Fruit fly (Drosophila melanogaster) whole organism, embryonic: ENCODE measurements around the gene Rnmt.

Experiments used
- Antp ChIP-seq: fragments of 200-800 bp; sonication (Bioruptor generic); optimal IDR thresholded peaks from 3 replicates; lab custom pipeline; 2016; ENCODE audit warnings: missing biosample characterization, missing genetic modification characterization
- B-H2 ChIP-seq: fragments of 200-800 bp; sonication (Bioruptor generic); optimal IDR thresholded peaks from 2 replicates; lab custom pipeline; 2018; ENCODE audit warnings: missing biosample characterization, mild to moderate bottlenecking, missing genetic modification characterization
- BtbVII ChIP-seq: fragments of 200-800 bp; sonication (Bioruptor generic); optimal IDR thresholded peaks from 3 replicates; lab custom pipeline; 2017; ENCODE audit warnings: missing biosample characterization, mild to moderate bottlenecking, missing genetic modification characterization
- CG10431 ChIP-seq: fragments of 200-800 bp; sonication (Bioruptor generic); optimal IDR thresholded peaks from 3 replicates; lab custom pipeline; 2018; ENCODE audit warnings: missing biosample characterization, mild to moderate bottlenecking, missing genetic modification characterization
- CG10462 ChIP-seq: fragments of 200-800 bp; sonication (Bioruptor generic); optimal IDR thresholded peaks from 2 replicates; lab custom pipeline; 2016; ENCODE audit warnings: missing biosample characterization, missing genetic modification characterization
- CG11398 ChIP-seq: fragments of 200-800 bp; sonication (Bioruptor generic); optimal IDR thresholded peaks from 2 replicates; lab custom pipeline; 2016; ENCODE audit warnings: missing biosample characterization, missing genetic modification characterization
- CG12299 ChIP-seq: fragments of 200-800 bp; sonication (Bioruptor generic); optimal IDR thresholded peaks from 2 replicates; lab custom pipeline; 2018; ENCODE audit warnings: missing biosample characterization, mild to moderate bottlenecking, missing genetic modification characterization
- CG12769 ChIP-seq: fragments of 200-800 bp; sonication (Bioruptor generic); optimal IDR thresholded peaks from 2 replicates; lab custom pipeline; 2019; ENCODE audit warnings: missing biosample characterization, mild to moderate bottlenecking, missing genetic modification characterization, moderate library complexity
- CG14441 ChIP-seq: fragments of 200-800 bp; sonication (Bioruptor generic); IDR thresholded peaks from 2 replicates; pipeline ENCODE4 v1.3.6; 2022; ENCODE audit warnings: missing biosample characterization, missing genetic modification characterization
- CG1647 ChIP-seq: fragments of 200-800 bp; sonication (Bioruptor generic); optimal IDR thresholded peaks from 3 replicates; lab custom pipeline; 2016; ENCODE audit warnings: missing biosample characterization, missing genetic modification characterization
- CG17568 ChIP-seq: fragments of 200-800 bp; sonication (Bioruptor generic); optimal IDR thresholded peaks from 2 replicates; lab custom pipeline; 2018; ENCODE audit warnings: missing biosample characterization, mild to moderate bottlenecking, missing genetic modification characterization, moderate library complexity
- CG17612 ChIP-seq: fragments of 200-800 bp; sonication (Bioruptor generic); IDR thresholded peaks from 2 replicates; pipeline ENCODE4 v1.3.6; 2022; ENCODE audit warnings: missing biosample characterization, missing genetic modification characterization
- CG18476 ChIP-seq: fragments of 200-800 bp; sonication (Bioruptor generic); optimal IDR thresholded peaks from 2 replicates; lab custom pipeline; 2016; ENCODE audit warnings: missing biosample characterization, mild to moderate bottlenecking, missing genetic modification characterization
- CG2889 ChIP-seq: fragments of 200-800 bp; sonication (Bioruptor generic); IDR thresholded peaks from 3 replicates; pipeline ENCODE4 v1.3.6; 2022; ENCODE audit warnings: missing biosample characterization, missing genetic modification characterization
- CG32767 ChIP-seq: fragments of 200-800 bp; sonication (Bioruptor generic); IDR thresholded peaks from 2 replicates; pipeline ENCODE4 v1.3.6; 2022; ENCODE audit warnings: missing biosample characterization, missing genetic modification characterization
- CG34224 ChIP-seq: fragments of 200-800 bp; sonication (Bioruptor generic); IDR thresholded peaks from 3 replicates; pipeline ENCODE4 v1.3.6; 2022; ENCODE audit warnings: missing biosample characterization, missing genetic modification characterization; ENCODE audit not compliant: partially characterized antibody
- CG34376 ChIP-seq: fragments of 200-800 bp; sonication (Bioruptor generic); optimal IDR thresholded peaks from 2 replicates; lab custom pipeline; 2018; ENCODE audit warnings: missing biosample characterization, mild to moderate bottlenecking, missing genetic modification characterization
- CG34422 ChIP-seq: fragments of 200-800 bp; sonication (Bioruptor generic); IDR thresholded peaks from 3 replicates; pipeline ENCODE4 v1.3.6; 2022; ENCODE audit warnings: missing biosample characterization, missing genetic modification characterization
- CG6854 ChIP-seq: fragments of 200-800 bp; sonication (Bioruptor generic); optimal IDR thresholded peaks from 3 replicates; lab custom pipeline; 2017; ENCODE audit warnings: missing biosample characterization, mild to moderate bottlenecking, missing genetic modification characterization
- CG7987 ChIP-seq: fragments of 200-800 bp; sonication (Bioruptor generic); optimal IDR thresholded peaks from 2 replicates; lab custom pipeline; 2018; ENCODE audit warnings: missing biosample characterization, mild to moderate bottlenecking, missing genetic modification characterization, moderate library complexity
- CG8089 ChIP-seq: fragments of 200-800 bp; sonication (Bioruptor generic); optimal IDR thresholded peaks from 3 replicates; lab custom pipeline; 2016; ENCODE audit warnings: missing biosample characterization, missing genetic modification characterization
- CG9215 ChIP-seq: fragments of 200-800 bp; sonication (Bioruptor generic); IDR thresholded peaks from 2 replicates; pipeline ENCODE4 v1.3.6; 2022; ENCODE audit warnings: missing biosample characterization, missing genetic modification characterization
- CHES-1-like ChIP-seq: fragments of 200-800 bp; sonication (Bioruptor generic); optimal IDR thresholded peaks from 2 replicates; lab custom pipeline; 2016; ENCODE audit warnings: missing biosample characterization, missing genetic modification characterization
- CrebB ChIP-seq: fragments of 200-800 bp; sonication (Bioruptor generic); optimal IDR thresholded peaks from 3 replicates; lab custom pipeline; 2018; ENCODE audit warnings: missing biosample characterization, mild to moderate bottlenecking, missing genetic modification characterization
- D ChIP-seq, 2 experiments: fragments of 200-800 bp in 1 of 2; fragments of >200 bp in 1 of 2; sonication (Bioruptor generic) in 1 of 2; optimal IDR thresholded peaks; 2 replicates in 1 of 2; 3 replicates in 1 of 2; lab custom pipeline; 2017; ENCODE audit warnings: mild to moderate bottlenecking in 1 of 2, missing biosample characterization in 1 of 2, missing genetic modification characterization in 1 of 2, missing genetic modification reagents in 1 of 2
- Dbx ChIP-seq: fragments of 200-800 bp; sonication (Bioruptor generic); IDR thresholded peaks from 3 replicates; pipeline ENCODE4 v1.3.6; 2022; ENCODE audit warnings: missing biosample characterization, missing genetic modification characterization
- E2f2 ChIP-seq: fragments of 200-800 bp; sonication (Bioruptor generic); IDR thresholded peaks from 2 replicates; pipeline ENCODE4 v1.3.6; 2022; ENCODE audit warnings: missing biosample characterization, missing genetic modification characterization
- Fer3 ChIP-seq: fragments of 200-800 bp; sonication (Bioruptor generic); optimal IDR thresholded peaks from 2 replicates; lab custom pipeline; 2018; ENCODE audit warnings: missing biosample characterization, mild to moderate bottlenecking, missing genetic modification characterization, moderate library complexity
- NfI ChIP-seq: fragments of 200-800 bp; sonication (Bioruptor generic); optimal IDR thresholded peaks from 3 replicates; lab custom pipeline; 2018; ENCODE audit warnings: missing biosample characterization, mild to moderate bottlenecking, missing genetic modification characterization, moderate library complexity
- Pdp1 ChIP-seq, 2 experiments: fragments of 200-800 bp; sonication (Bioruptor generic); optimal IDR thresholded peaks; 3 replicates each; lab custom pipeline; 2016; ENCODE audit warnings: missing biosample characterization in 2 of 2, missing genetic modification characterization in 2 of 2, mild to moderate bottlenecking in 1 of 2, moderate library complexity in 1 of 2
- Sry-δ ChIP-seq: fragments of 200-800 bp; sonication (Bioruptor generic); optimal IDR thresholded peaks from 2 replicates; lab custom pipeline; 2016; ENCODE audit warnings: missing biosample characterization, missing genetic modification characterization
- TFAM ChIP-seq: fragments of 200-800 bp; sonication (Bioruptor generic); optimal IDR thresholded peaks from 2 replicates; lab custom pipeline; 2017; ENCODE audit warnings: missing biosample characterization, missing genetic modification characterization, inconsistent platforms
- Usf ChIP-seq: fragments of 200-800 bp; sonication (Bioruptor generic); optimal IDR thresholded peaks from 2 replicates; lab custom pipeline; 2017; ENCODE audit warnings: missing genotype, missing biosample characterization, missing genetic modification characterization
- amos ChIP-seq: fragments of 200-800 bp; sonication (Bioruptor generic); IDR thresholded peaks from 2 replicates; pipeline ENCODE4 v1.3.6; 2022; ENCODE audit warnings: missing biosample characterization, missing genetic modification characterization; ENCODE audit not compliant: partially characterized antibody
- ara ChIP-seq: fragments of 200-800 bp; sonication (Bioruptor generic); IDR thresholded peaks from 2 replicates; pipeline ENCODE4 v1.3.6; 2022; ENCODE audit warnings: missing biosample characterization, missing genetic modification characterization
- cato ChIP-seq: fragments of 200-800 bp; sonication (Bioruptor generic); optimal IDR thresholded peaks from 2 replicates; lab custom pipeline; 2016; ENCODE audit warnings: missing biosample characterization, missing genetic modification characterization, borderline replicate concordance
- crc ChIP-seq: fragments of 200-800 bp; sonication (Bioruptor generic); optimal IDR thresholded peaks from 2 replicates; lab custom pipeline; 2016; ENCODE audit warnings: missing biosample characterization, missing genetic modification characterization
- crol ChIP-seq: fragments of 200-800 bp; sonication (Bioruptor generic); IDR thresholded peaks from 2 replicates; pipeline ENCODE4 v1.3.6; 2022; ENCODE audit warnings: missing biosample characterization, missing genetic modification characterization
- dm ChIP-seq: fragments of 200-800 bp; sonication (Bioruptor generic); optimal IDR thresholded peaks from 3 replicates; lab custom pipeline; 2016; ENCODE audit warnings: missing biosample characterization, missing genetic modification characterization
- ftz-f1 ChIP-seq: fragments of 200-800 bp; sonication (Bioruptor generic); optimal IDR thresholded peaks from 2 replicates; lab custom pipeline; 2016; ENCODE audit warnings: missing biosample characterization, missing genetic modification characterization
- gt ChIP-seq: fragments of 200-800 bp; sonication (Bioruptor generic); IDR thresholded peaks from 2 replicates; pipeline ENCODE4 v1.3.6; 2022; ENCODE audit warnings: missing biosample characterization, missing genetic modification characterization
- nerfin-1 ChIP-seq: fragments of 200-800 bp; sonication (Bioruptor generic); optimal IDR thresholded peaks from 3 replicates; lab custom pipeline; 2019; ENCODE audit warnings: missing biosample characterization, mild to moderate bottlenecking, missing genetic modification characterization, moderate library complexity
- nmo ChIP-seq: fragments of 200-800 bp; sonication (Bioruptor generic); optimal IDR thresholded peaks from 2 replicates; lab custom pipeline; 2018; ENCODE audit warnings: missing biosample characterization, mild to moderate bottlenecking, missing genetic modification characterization, moderate library complexity
- oc ChIP-seq: fragments of 200-800 bp; sonication (Bioruptor generic); optimal IDR thresholded peaks from 2 replicates; lab custom pipeline; 2018; ENCODE audit warnings: missing biosample characterization, mild to moderate bottlenecking, missing genetic modification characterization, moderate library complexity
- phol ChIP-seq: fragments of 200-800 bp; sonication (Bioruptor generic); optimal IDR thresholded peaks from 3 replicates; lab custom pipeline; 2018; ENCODE audit warnings: missing biosample characterization, mild to moderate bottlenecking, missing genetic modification characterization, moderate library complexity
- stc ChIP-seq: fragments of 200-800 bp; sonication (Bioruptor generic); IDR thresholded peaks from 2 replicates; pipeline ENCODE4 v1.3.6; 2022; ENCODE audit warnings: missing biosample characterization, missing genetic modification characterization
- tap ChIP-seq: fragments of 200-800 bp; optimal IDR thresholded peaks from 3 replicates; lab custom pipeline; 2019; ENCODE audit warnings: missing biosample characterization, mild to moderate bottlenecking, missing genetic modification characterization, moderate library complexity
- tll ChIP-seq, 2 experiments: fragments of 200-800 bp in 1 of 2; fragments of >200 bp in 1 of 2; sonication (Bioruptor generic) in 1 of 2; optimal IDR thresholded peaks; 2 replicates each; lab custom pipeline; 2017 to 2019; ENCODE audit warnings: missing biosample characterization in 2 of 2, missing genetic modification characterization in 2 of 2, mild to moderate bottlenecking in 1 of 2, moderate library complexity in 1 of 2
- tna ChIP-seq: fragments of 200-800 bp; sonication (Bioruptor generic); IDR thresholded peaks from 2 replicates; pipeline ENCODE4 v1.3.6; 2022; ENCODE audit warnings: missing biosample characterization, missing genetic modification characterization; ENCODE audit not compliant: partially characterized antibody
- zen ChIP-seq: fragments of 200-800 bp; sonication (Bioruptor generic); optimal IDR thresholded peaks from 3 replicates; lab custom pipeline; 2018; ENCODE audit warnings: missing biosample characterization, mild to moderate bottlenecking, missing genetic modification characterization, moderate library complexity

Rnmt gene

DNA sequence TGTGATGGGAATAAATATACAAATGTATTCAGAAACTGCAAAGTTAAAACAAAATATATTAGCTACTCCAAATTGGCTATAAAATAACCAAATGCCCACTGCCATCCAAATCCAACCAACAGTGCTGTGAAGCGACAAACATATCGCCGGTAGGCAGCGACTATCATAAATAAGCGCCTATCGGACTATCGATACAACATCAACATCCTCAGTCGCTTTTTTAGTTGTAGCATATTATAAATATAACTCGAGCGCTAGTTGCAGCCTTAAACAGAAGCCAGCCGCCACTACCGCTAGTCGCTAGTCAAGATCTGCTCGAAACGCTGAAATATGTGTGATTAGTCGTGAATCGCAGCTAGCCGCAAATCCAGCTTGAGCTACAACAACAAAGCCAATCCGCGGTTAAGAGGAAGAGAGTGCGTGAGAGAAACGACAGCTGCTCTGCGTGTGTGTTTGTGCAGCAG is 29.6 kb downstream of the Rnmt start (continued):
- peak; percentile 3 for TF ChIP-seq Fer3
- no peak for TF ChIP-seq CHES-1-like
- TF ChIP-seq crol (GFP tag; lab: Robert Waterston, UW), result no peak
- TF ChIP-seq CG12769 (tag; lab: Kevin White, UChicago), result no peak
- no peak for TF ChIP-seq stc (GFP tag; lab: Robert Waterston, UW)
- peak; percentile 45 for TF ChIP-seq E2f2
- no peak for TF ChIP-seq D (optimal IDR thresholded peaks at IDR 0.05; lab: Kevin White, UChicago)
- no peak for TF ChIP-seq D (GFP tag; optimal IDR thresholded peaks at IDR 0.05; lab: Kevin White, UChicago)
- TF ChIP-seq ara, result no peak; the same call in 1 of the 2 replicates
- TF ChIP-seq CG11398 (GFP tag; lab: Kevin White, UChicago), result no peak
- TF ChIP-seq tap, result no peak
- TF ChIP-seq B-H2 (GFP tag; lab: Kevin White, UChicago), result peak; percentile 79
- no peak for TF ChIP-seq TFAM (GFP tag; lab: Kevin White, UChicago)
- no peak for TF ChIP-seq CrebB
- no peak for TF ChIP-seq NfI (GFP tag; lab: Kevin White, UChicago)
- no peak for TF ChIP-seq Antp (GFP tag; lab: Kevin White, UChicago)
- TF ChIP-seq CG32767, result 0 out of 2 replicates have a peak, but pooled peaks have one; percentile 8
- TF ChIP-seq nerfin-1 (tag; lab: Kevin White, UChicago), result no peak
- peak; percentile 76 for TF ChIP-seq Sry-δ
- no peak for TF ChIP-seq CG6854 (GFP tag; lab: Kevin White, UChicago)
- peak; percentile 48 for TF ChIP-seq CG1647 (GFP tag; lab: Kevin White, UChicago)
- peak; percentile 79 for TF ChIP-seq CG34422 (GFP tag; lab: Robert Waterston, UW)
- no peak for TF ChIP-seq Pdp1 (GFP tag; optimal IDR thresholded peaks at IDR 0.05; lab: Kevin White, UChicago)
- TF ChIP-seq crc (GFP tag; lab: Kevin White, UChicago), result no peak
- peak; percentile 75 for TF ChIP-seq CG34224 (GFP tag; lab: Robert Waterston, UW)
- peak; percentile 58; the same call in 2 of the 3 replicates for TF ChIP-seq Dbx (GFP tag; lab: Robert Waterston, UW)
- TF ChIP-seq CG10462, result no peak
- TF ChIP-seq tll (GFP tag; optimal IDR thresholded peaks at IDR 0.05; lab: Kevin White, UChicago), result no peak
- no peak for TF ChIP-seq CG10431 (GFP tag; lab: Kevin White, UChicago)
- no peak for TF ChIP-seq oc
- TF ChIP-seq amos (GFP tag; lab: Robert Waterston, UW), result peak; percentile 94
- TF ChIP-seq Usf (GFP tag; lab: Kevin White, UChicago), result no peak
- peak; percentile 39 for TF ChIP-seq zen
- no peak for TF ChIP-seq CG17568 (GFP tag; lab: Kevin White, UChicago)
- no peak for TF ChIP-seq BtbVII (GFP tag; lab: Kevin White, UChicago)
- no peak for TF ChIP-seq dm (GFP tag; lab: Kevin White, UChicago)
- TF ChIP-seq CG14441 (GFP tag; lab: Robert Waterston, UW), result no peak
- no peak for TF ChIP-seq ftz-f1
- TF ChIP-seq CG17612 (GFP tag; lab: Robert Waterston, UW), result no peak
- TF ChIP-seq tna (GFP tag; lab: Robert Waterston, UW), result peak; percentile 76
- TF ChIP-seq CG9215, result no peak
- TF ChIP-seq phol (tag; lab: Kevin White, UChicago), result peak; percentile 47
- no peak for TF ChIP-seq cato (GFP tag; lab: Kevin White, UChicago)
- peak; percentile 41 for TF ChIP-seq nmo
- TF ChIP-seq CG12299, result no peak
- no peak for TF ChIP-seq CG18476
- no peak for TF ChIP-seq CG8089 (GFP tag; lab: Kevin White, UChicago)
- no peak for TF ChIP-seq gt (GFP tag; lab: Robert Waterston, UW)
- peak; percentile 59 for TF ChIP-seq CG7987 (GFP tag; lab: Kevin White, UChicago)
- peak; percentile 8 for TF ChIP-seq CG34376 (GFP tag; lab: Kevin White, UChicago)
- no peak for TF ChIP-seq CG2889 (GFP tag; lab: Robert Waterston, UW)
